Worm (Caenorhabditis elegans) whole organism, L3 larva: ENCODE results near the gene Y49F6B.6.

ENCODE experiments used
- ama-1 ChIP-seq: fragments of 150-350 bp; optimal IDR thresholded peaks from 2 replicates; lab custom pipeline; 2018
- mdl-1 ChIP-seq: fragments of 150-350 bp; optimal IDR thresholded peaks from 2 replicates; lab custom pipeline; 2014; ENCODE audit warnings: missing biosample characterization, missing genetic modification characterization
- nhr-11 ChIP-seq: fragments of 150-350 bp; optimal IDR thresholded peaks from 2 replicates; lab custom pipeline; 2014; ENCODE audit warnings: missing biosample characterization, missing genetic modification characterization
- pha-4 ChIP-seq: fragments of 150-350 bp; optimal IDR thresholded peaks from 2 replicates; lab custom pipeline; 2014; ENCODE audit warnings: missing biosample characterization, missing genetic modification reagents, missing genetic modification characterization

ce11 chrII:3425433-3425832, 47.5 kb upstream of the Y49F6B.6 start, which contains the start of gene nep-11:
- TF ChIP-seq ama-1 (no peak), nhr-11 (tag; lab: Kevin White, UChicago) (no peak), pha-4 (tag; lab: Kevin White, UChicago) (no peak), mdl-1 (tag; lab: Kevin White, UChicago) (no peak)
